Fruit fly (Drosophila melanogaster) whole organism, embryonic: ENCODE data around the gene Cat.
A peak's percentile ranks its signal among the peaks of the same experiment; 100 is the strongest.

ENCODE experiments used
- Abd-B ChIP-seq: fragments of 200-800 bp; sonication (Bioruptor generic); optimal IDR thresholded peaks from 2 replicates; lab custom pipeline; 2018; ENCODE audit warnings: missing biosample characterization, mild to moderate bottlenecking, missing genetic modification characterization, moderate library complexity
- B-H2 ChIP-seq: fragments of 200-800 bp; sonication (Bioruptor generic); optimal IDR thresholded peaks from 2 replicates; lab custom pipeline; 2018; ENCODE audit warnings: missing biosample characterization, mild to moderate bottlenecking, missing genetic modification characterization
- CG11456 ChIP-seq: fragments of 200-800 bp; sonication (Bioruptor generic); IDR thresholded peaks from 3 replicates; pipeline ENCODE4 v1.3.6; 2022; ENCODE audit warnings: missing biosample characterization, missing genetic modification characterization
- CG11504 ChIP-seq: fragments of 200-800 bp; sonication (Bioruptor generic); optimal IDR thresholded peaks from 3 replicates; lab custom pipeline; 2019; ENCODE audit warnings: missing biosample characterization, mild to moderate bottlenecking, missing genetic modification characterization, moderate library complexity
- CG1233 ChIP-seq: fragments of 200-800 bp; sonication (Bioruptor generic); optimal IDR thresholded peaks from 4 replicates; lab custom pipeline; 2018; ENCODE audit warnings: missing biosample characterization, mild to moderate bottlenecking, missing genetic modification characterization
- CG13123 ChIP-seq: fragments of 200-800 bp; sonication (Bioruptor generic); optimal IDR thresholded peaks from 2 replicates; lab custom pipeline; 2016; ENCODE audit warnings: missing biosample characterization, missing genetic modification characterization
- CG13424 ChIP-seq: fragments of 200-800 bp; sonication (Bioruptor generic); optimal IDR thresholded peaks from 2 replicates; lab custom pipeline; 2019; ENCODE audit warnings: missing biosample characterization, mild to moderate bottlenecking, missing genetic modification characterization, moderate library complexity
- CG13624 ChIP-seq: fragments of 200-800 bp; sonication (Bioruptor generic); optimal IDR thresholded peaks from 2 replicates; lab custom pipeline; 2016; ENCODE audit warnings: missing biosample characterization, missing genetic modification characterization
- CG13894 ChIP-seq: fragments of 200-800 bp; sonication (Bioruptor generic); optimal IDR thresholded peaks from 3 replicates; lab custom pipeline; 2018; ENCODE audit warnings: missing biosample characterization, mild to moderate bottlenecking, missing genetic modification characterization, moderate library complexity
- CG16863 ChIP-seq: fragments of 200-800 bp; sonication (Bioruptor generic); optimal IDR thresholded peaks from 3 replicates; lab custom pipeline; 2016; ENCODE audit warnings: missing biosample characterization, missing genetic modification characterization
- CG18476 ChIP-seq: fragments of 200-800 bp; sonication (Bioruptor generic); optimal IDR thresholded peaks from 2 replicates; lab custom pipeline; 2016; ENCODE audit warnings: missing biosample characterization, mild to moderate bottlenecking, missing genetic modification characterization
- CG18619 ChIP-seq: fragments of 200-800 bp; sonication (Bioruptor generic); optimal IDR thresholded peaks from 3 replicates; lab custom pipeline; 2017; ENCODE audit warnings: missing biosample characterization, mild to moderate bottlenecking, missing genetic modification characterization
- CG2129 ChIP-seq: fragments of 200-800 bp; sonication (Bioruptor generic); IDR thresholded peaks from 2 replicates; pipeline ENCODE4 v1.3.6; 2022; ENCODE audit warnings: missing biosample characterization, missing genetic modification characterization; ENCODE audit not compliant: partially characterized antibody
- CG31388 ChIP-seq: fragments of 200-800 bp; sonication (Bioruptor generic); optimal IDR thresholded peaks from 2 replicates; lab custom pipeline; 2016; ENCODE audit warnings: missing biosample characterization, missing genetic modification characterization
- CG3995 ChIP-seq: fragments of 200-800 bp; sonication (Bioruptor generic); optimal IDR thresholded peaks from 3 replicates; lab custom pipeline; 2016; ENCODE audit warnings: missing biosample characterization, missing genetic modification characterization
- CG4404 ChIP-seq: fragments of 200-800 bp; sonication (Bioruptor generic); IDR thresholded peaks from 2 replicates; pipeline ENCODE4 v1.3.6; 2022; ENCODE audit warnings: missing biosample characterization, missing genetic modification characterization
- CG4854 ChIP-seq: fragments of 200-800 bp; sonication (Bioruptor generic); optimal IDR thresholded peaks from 2 replicates; lab custom pipeline; 2016; ENCODE audit warnings: missing biosample characterization, missing genetic modification characterization, inconsistent platforms
- CG5180 ChIP-seq: fragments of 200-800 bp; sonication (Bioruptor generic); optimal IDR thresholded peaks from 3 replicates; lab custom pipeline; 2017; ENCODE audit warnings: missing biosample characterization, missing genetic modification characterization, mild to moderate bottlenecking, moderate library complexity, missing genetic modification reagents
- CG6689 ChIP-seq: fragments of 200-800 bp; sonication (Bioruptor generic); IDR thresholded peaks from 2 replicates; pipeline ENCODE4 v1.3.6; 2022; ENCODE audit warnings: missing biosample characterization, missing genetic modification characterization
- CG7928 ChIP-seq: fragments of 200-800 bp; sonication (Bioruptor generic); optimal IDR thresholded peaks from 2 replicates; lab custom pipeline; 2017; ENCODE audit warnings: missing biosample characterization, mild to moderate bottlenecking, missing genetic modification characterization
- CG8388 ChIP-seq: fragments of 200-800 bp; sonication (Bioruptor generic); optimal IDR thresholded peaks from 2 replicates; lab custom pipeline; 2019; ENCODE audit warnings: missing biosample characterization, mild to moderate bottlenecking, missing genetic modification characterization, moderate library complexity
- CG8944 ChIP-seq: fragments of 200-800 bp; sonication (Bioruptor generic); optimal IDR thresholded peaks from 3 replicates; lab custom pipeline; 2016; ENCODE audit warnings: missing biosample characterization, missing genetic modification characterization
- CG9817 ChIP-seq: fragments of 200-800 bp; sonication (Bioruptor generic); optimal IDR thresholded peaks from 2 replicates; lab custom pipeline; 2018; ENCODE audit warnings: missing biosample characterization, mild to moderate bottlenecking, missing genetic modification characterization, moderate library complexity
- CHES-1-like ChIP-seq: fragments of 200-800 bp; sonication (Bioruptor generic); optimal IDR thresholded peaks from 2 replicates; lab custom pipeline; 2016; ENCODE audit warnings: missing biosample characterization, missing genetic modification characterization
- Lhr ChIP-seq: fragments of 200-800 bp; sonication (Bioruptor generic); optimal IDR thresholded peaks from 3 replicates; lab custom pipeline; 2017; ENCODE audit warnings: mild to moderate bottlenecking, missing biosample characterization, missing genetic modification reagents, missing genetic modification characterization
- Oaz ChIP-seq: fragments of 200-800 bp; sonication (Bioruptor generic); IDR thresholded peaks from 2 replicates; pipeline ENCODE4 v1.3.6; 2022; ENCODE audit warnings: missing biosample characterization, missing genetic modification characterization
- Poxn ChIP-seq: fragments of 200-800 bp; sonication (Bioruptor generic); IDR thresholded peaks from 2 replicates; pipeline ENCODE4 v1.3.6; 2022; ENCODE audit warnings: missing biosample characterization, missing genetic modification characterization
- Trl ChIP-seq, 3 experiments: fragments of >200 bp in 2 of 3; fragments of 200-800 bp in 1 of 3; sonication (Bioruptor generic) in 1 of 3; optimal IDR thresholded peaks; 2 replicates in 1 of 3; 3 replicates in 2 of 3; lab custom pipeline; 2016 to 2017; ENCODE audit warnings: missing biosample characterization in 1 of 3, missing genetic modification characterization in 1 of 3
- YL-1 ChIP-seq: fragments of 200-800 bp; sonication (Bioruptor generic); optimal IDR thresholded peaks from 3 replicates; lab custom pipeline; 2017; ENCODE audit warnings: missing biosample characterization, mild to moderate bottlenecking, missing genetic modification characterization
- ara ChIP-seq: fragments of 200-800 bp; sonication (Bioruptor generic); IDR thresholded peaks from 2 replicates; pipeline ENCODE4 v1.3.6; 2022; ENCODE audit warnings: missing biosample characterization, missing genetic modification characterization
- bbx ChIP-seq: fragments of 200-800 bp; sonication (Bioruptor generic); IDR thresholded peaks from 2 replicates; pipeline ENCODE4 v1.3.6; 2022; ENCODE audit warnings: missing biosample characterization, missing genetic modification characterization; ENCODE audit not compliant: partially characterized antibody
- bsh ChIP-seq, 2 experiments: fragments of 200-800 bp; sonication (Bioruptor generic); optimal IDR thresholded peaks; 2 replicates each; lab custom pipeline; 2017 to 2018; ENCODE audit warnings: mild to moderate bottlenecking in 2 of 2, missing biosample characterization in 2 of 2, missing genetic modification characterization in 2 of 2, moderate library complexity in 1 of 2
- cad ChIP-seq: fragments of >200 bp; optimal IDR thresholded peaks from 2 replicates; lab custom pipeline; 2017; ENCODE audit warnings: missing biosample characterization, missing genetic modification characterization
- dmrt11E ChIP-seq: fragments of 200-800 bp; sonication (Bioruptor generic); optimal IDR thresholded peaks from 3 replicates; lab custom pipeline; 2018; ENCODE audit warnings: missing biosample characterization, mild to moderate bottlenecking, missing genetic modification characterization, moderate library complexity
- dmrt99B ChIP-seq: fragments of 200-800 bp; sonication (Bioruptor generic); optimal IDR thresholded peaks from 2 replicates; lab custom pipeline; 2018; ENCODE audit warnings: missing biosample characterization, mild to moderate bottlenecking, missing genetic modification characterization, moderate library complexity
- eve ChIP-seq, 2 experiments: fragments of >200 bp; optimal IDR thresholded peaks; 2 replicates each; lab custom pipeline; 2017; ENCODE audit warnings: missing biosample characterization in 2 of 2, missing genetic modification characterization in 2 of 2
- fd3F ChIP-seq: fragments of 200-800 bp; sonication (Bioruptor generic); optimal IDR thresholded peaks from 2 replicates; lab custom pipeline; 2018; ENCODE audit warnings: missing biosample characterization, mild to moderate bottlenecking, missing genetic modification characterization, moderate library complexity
- fd96Cb ChIP-seq: fragments of 200-800 bp; sonication (Bioruptor generic); optimal IDR thresholded peaks from 2 replicates; lab custom pipeline; 2018; ENCODE audit warnings: missing biosample characterization, mild to moderate bottlenecking, missing genetic modification characterization, moderate library complexity
- grn ChIP-seq: fragments of 200-800 bp; sonication (Bioruptor generic); optimal IDR thresholded peaks from 3 replicates; lab custom pipeline; 2017; ENCODE audit warnings: missing biosample characterization, missing genetic modification characterization
- h ChIP-seq: fragments of >200 bp; optimal IDR thresholded peaks from 2 replicates; lab custom pipeline; 2017
- maf-S ChIP-seq: fragments of 200-800 bp; sonication (Bioruptor generic); optimal IDR thresholded peaks from 2 replicates; lab custom pipeline; 2016; ENCODE audit warnings: missing biosample characterization, missing genetic modification characterization
- pb ChIP-seq: fragments of 200-800 bp; sonication (Bioruptor generic); optimal IDR thresholded peaks from 3 replicates; lab custom pipeline; 2016; ENCODE audit warnings: missing biosample characterization, missing genetic modification characterization
- run ChIP-seq: fragments of 200-800 bp; sonication (Bioruptor generic); optimal IDR thresholded peaks from 3 replicates; lab custom pipeline; 2018; ENCODE audit warnings: missing biosample characterization, mild to moderate bottlenecking, missing genetic modification characterization
- scrt ChIP-seq: fragments of 200-800 bp; sonication (Bioruptor generic); optimal IDR thresholded peaks from 2 replicates; lab custom pipeline; 2018; ENCODE audit warnings: missing biosample characterization, mild to moderate bottlenecking, missing genetic modification characterization, moderate library complexity
- stwl ChIP-seq: fragments of 200-800 bp; sonication (Bioruptor generic); optimal IDR thresholded peaks from 3 replicates; lab custom pipeline; 2018; ENCODE audit warnings: missing biosample characterization, mild to moderate bottlenecking, missing genetic modification characterization, moderate library complexity
- tap ChIP-seq: fragments of 200-800 bp; optimal IDR thresholded peaks from 3 replicates; lab custom pipeline; 2019; ENCODE audit warnings: missing biosample characterization, mild to moderate bottlenecking, missing genetic modification characterization, moderate library complexity
- tgo ChIP-seq: fragments of 200-800 bp; sonication (Bioruptor generic); IDR thresholded peaks from 3 replicates; pipeline ENCODE4 v1.3.6; 2022; ENCODE audit warnings: missing biosample characterization, missing genetic modification characterization
- unc-4 ChIP-seq: fragments of 200-800 bp; sonication (Bioruptor generic); IDR thresholded peaks from 2 replicates; pipeline ENCODE4 v1.3.6; 2022; ENCODE audit warnings: missing biosample characterization, missing genetic modification characterization; ENCODE audit not compliant: partially characterized antibody

Gene Cat

DNA sequence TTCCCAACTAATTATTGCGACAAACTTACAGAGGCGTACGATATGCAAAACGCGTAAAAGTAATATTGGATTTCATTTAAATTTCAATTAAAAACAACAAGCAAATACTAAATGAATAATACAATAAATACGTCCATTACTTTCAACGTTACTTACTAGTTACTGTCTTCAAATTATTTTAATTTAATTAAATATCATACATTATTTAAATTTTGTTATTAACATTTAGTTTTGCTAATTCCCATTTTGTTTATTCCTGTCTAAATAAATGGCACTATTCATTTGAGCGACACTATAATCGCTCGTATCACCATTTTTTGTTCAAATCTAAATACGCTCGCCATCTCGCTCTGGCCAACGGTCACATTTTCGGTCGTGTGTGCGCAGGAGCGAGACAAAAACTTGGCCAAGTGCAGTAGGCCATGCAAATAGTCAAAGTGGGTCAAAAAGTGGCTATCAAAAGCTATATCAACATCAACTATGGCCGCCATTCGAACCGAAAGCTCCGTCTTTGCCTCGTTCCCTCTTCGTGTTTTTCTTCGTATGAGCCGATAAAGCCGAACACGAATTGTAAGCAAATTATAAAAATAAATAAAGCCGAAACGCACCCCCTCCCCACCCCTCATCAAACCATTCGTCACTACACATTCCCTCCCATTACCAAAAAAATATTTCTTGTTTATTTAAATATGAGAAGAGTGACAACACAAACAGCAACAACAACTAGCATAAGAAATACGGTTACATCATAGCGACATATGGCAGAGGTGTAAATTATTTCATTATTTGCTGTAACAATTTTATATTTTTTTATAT, 33.0 kb upstream of the Cat start (continued):
- TF ChIP-seq dmrt99B (tag; lab: Kevin White, UChicago) (peak; percentile 51), CG16863 (GFP tag; lab: Kevin White, UChicago) (peak; percentile 43), CG7928 (peak; percentile 33), tap (tag; lab: Kevin White, UChicago) (peak; percentile 7), CG9817 (tag; lab: Kevin White, UChicago) (peak; percentile 5), h (lab: Kevin White, UChicago) (no peak), unc-4 (GFP tag; lab: Robert Waterston, UW) (no peak), tgo (GFP tag; lab: Robert Waterston, UW) (peak; percentile 18; the same call in 1 of the 3 replicates), fd96Cb (tag; lab: Kevin White, UChicago) (peak; percentile 8), bsh (GFP tag; optimal IDR thresholded peaks at IDR 0.05; lab: Kevin White, UChicago) (peak in 1 of 2 experiments; percentile 5), maf-S (GFP tag; lab: Kevin White, UChicago) (no peak), CG11504 (tag; lab: Kevin White, UChicago) (peak; percentile 51), scrt (GFP tag; lab: Kevin White, UChicago) (peak; percentile 67), eve (GFP tag; optimal IDR thresholded peaks at IDR 0.05; lab: Kevin White, UChicago) (peak in 1 of 2 experiments; percentile 84), CG18619 (GFP tag; lab: Kevin White, UChicago) (peak; percentile 33), CG13123 (GFP tag; lab: Kevin White, UChicago) (peak; percentile 19), CG1233 (peak; percentile 70), dmrt11E (tag; lab: Kevin White, UChicago) (no peak), CG4404 (GFP tag; lab: Robert Waterston, UW) (no peak), Abd-B (GFP tag; lab: Kevin White, UChicago) (no peak), CG11456 (GFP tag; lab: Robert Waterston, UW) (no peak), Poxn (GFP tag; lab: Robert Waterston, UW) (no peak), CG2129 (GFP tag; lab: Robert Waterston, UW) (no peak), CG13424 (tag; lab: Kevin White, UChicago) (peak; percentile 32), pb (peak; percentile 8), grn (GFP tag; lab: Kevin White, UChicago) (peak; percentile 93), CHES-1-like (no peak), CG8388 (GFP tag; lab: Kevin White, UChicago) (no peak), ara (GFP tag; lab: Robert Waterston, UW) (peak; percentile 56; the same call in 1 of the 2 replicates), fd3F (GFP tag; lab: Kevin White, UChicago) (peak; percentile 27), CG3995 (GFP tag; lab: Kevin White, UChicago) (peak; percentile 21), CG13624 (GFP tag; lab: Kevin White, UChicago) (peak; percentile 2), run (tag; lab: Kevin White, UChicago) (peak; percentile 23), B-H2 (GFP tag; lab: Kevin White, UChicago) (peak; percentile 67), CG13894 (tag; lab: Kevin White, UChicago) (peak; percentile 77), Lhr (no peak), CG8944 (GFP tag; lab: Kevin White, UChicago) (no peak), CG6689 (GFP tag; lab: Robert Waterston, UW) (peak; percentile 40; the same call in 1 of the 2 replicates), CG18476 (GFP tag; lab: Kevin White, UChicago) (peak; percentile 34), bbx (GFP tag; lab: Robert Waterston, UW) (no peak), CG4854 (GFP tag; lab: Kevin White, UChicago) (peak; percentile 25), Oaz (peak; percentile 33; the same call in 1 of the 2 replicates), cad (GFP tag; lab: Kevin White, UChicago) (no peak), YL-1 (GFP tag; lab: Kevin White, UChicago) (peak; percentile 15), Trl (optimal IDR thresholded peaks at IDR 0.05; lab: Kevin White, UChicago) (no peak), Trl (GFP tag; optimal IDR thresholded peaks at IDR 0.05; lab: Kevin White, UChicago) (peak; percentile 41), CG5180 (GFP tag; lab: Kevin White, UChicago) (peak; percentile 62), CG31388 (GFP tag; lab: Kevin White, UChicago) (no peak), stwl (tag; lab: Kevin White, UChicago) (no peak)
